Fruit fly (Drosophila melanogaster) whole organism, prepupa: ENCODE data around the gene glo.
A peak's percentile ranks its signal among the peaks of the same experiment; 100 is the strongest.

Experiments used
- Blimp-1 ChIP-seq: fragments of 200-800 bp; sonication (Bioruptor generic); optimal IDR thresholded peaks from 3 replicates; lab custom pipeline; 2017; ENCODE audit warnings: missing biosample characterization, missing genetic modification characterization, mild to moderate bottlenecking, moderate library complexity, missing genetic modification reagents
- CG10669 ChIP-seq: fragments of 200-800 bp; sonication (Bioruptor generic); optimal IDR thresholded peaks from 3 replicates; lab custom pipeline; 2018; ENCODE audit warnings: missing biosample characterization, mild to moderate bottlenecking, missing genetic modification characterization, moderate library complexity
- CG11294 ChIP-seq: fragments of 200-800 bp; sonication (Bioruptor generic); IDR thresholded peaks from 2 replicates; pipeline ENCODE4 v1.3.6; 2022; ENCODE audit warnings: missing biosample characterization, missing genetic modification characterization
- CG11762 ChIP-seq: fragments of 200-800 bp; sonication (Bioruptor generic); optimal IDR thresholded peaks from 3 replicates; lab custom pipeline; 2016; ENCODE audit warnings: missing biosample characterization, missing genetic modification characterization; ENCODE audit not compliant: insufficient read depth
- CG11902 ChIP-seq: fragments of 200-800 bp; sonication (Bioruptor generic); optimal IDR thresholded peaks from 3 replicates; lab custom pipeline; 2016; ENCODE audit warnings: missing biosample characterization, missing genetic modification characterization
- CG15336 ChIP-seq: fragments of 200-800 bp; sonication (Bioruptor generic); IDR thresholded peaks from 2 replicates; pipeline ENCODE4 v1.3.6; 2022; ENCODE audit warnings: missing biosample characterization, missing genetic modification characterization
- CG16779 ChIP-seq: fragments of 200-800 bp; sonication (Bioruptor generic); optimal IDR thresholded peaks from 3 replicates; lab custom pipeline; 2017; ENCODE audit warnings: missing biosample characterization, mild to moderate bottlenecking, missing genetic modification characterization
- CG3032 ChIP-seq: fragments of 200-800 bp; optimal IDR thresholded peaks from 2 replicates; lab custom pipeline; 2019; ENCODE audit warnings: missing biosample characterization, mild to moderate bottlenecking, missing genetic modification characterization, moderate library complexity
- CG31627 ChIP-seq: fragments of 200-800 bp; sonication (Bioruptor generic); optimal IDR thresholded peaks from 3 replicates; lab custom pipeline; 2016; ENCODE audit warnings: missing biosample characterization, missing genetic modification characterization
- CG34406 ChIP-seq: fragments of 200-800 bp; sonication (Bioruptor generic); optimal IDR thresholded peaks from 3 replicates; lab custom pipeline; 2016; ENCODE audit warnings: missing biosample characterization, missing genetic modification characterization
- CG3919 ChIP-seq: fragments of 200-800 bp; sonication (Bioruptor generic); optimal IDR thresholded peaks from 3 replicates; lab custom pipeline; 2016; ENCODE audit warnings: missing biosample characterization, missing genetic modification characterization
- CG4318 ChIP-seq: fragments of 200-800 bp; sonication (Bioruptor generic); optimal IDR thresholded peaks from 3 replicates; lab custom pipeline; 2017; ENCODE audit warnings: missing biosample characterization, mild to moderate bottlenecking, missing genetic modification characterization
- CG6163 ChIP-seq: fragments of 200-800 bp; sonication (Bioruptor generic); IDR thresholded peaks from 3 replicates; pipeline ENCODE4 v1.3.6; 2022; ENCODE audit warnings: missing biosample characterization, missing genetic modification characterization
- CG6792 ChIP-seq: fragments of 200-800 bp; sonication (Bioruptor generic); optimal IDR thresholded peaks from 3 replicates; lab custom pipeline; 2016; ENCODE audit warnings: missing biosample characterization, missing genetic modification characterization
- CG6854 ChIP-seq: fragments of 200-800 bp; sonication (Bioruptor generic); optimal IDR thresholded peaks from 2 replicates; lab custom pipeline; 2017; ENCODE audit warnings: missing biosample characterization, mild to moderate bottlenecking, missing genetic modification characterization
- CG7368 ChIP-seq: fragments of 200-800 bp; sonication (Bioruptor generic); optimal IDR thresholded peaks from 3 replicates; lab custom pipeline; 2016; ENCODE audit warnings: missing biosample characterization, missing genetic modification characterization
- CG8119 ChIP-seq: fragments of 200-800 bp; sonication (Bioruptor generic); IDR thresholded peaks from 3 replicates; pipeline ENCODE4 v1.3.6; 2022; ENCODE audit warnings: missing biosample characterization, missing genetic modification characterization
- CG8319 ChIP-seq: fragments of 200-800 bp; sonication (Bioruptor generic); optimal IDR thresholded peaks from 3 replicates; lab custom pipeline; 2016; ENCODE audit warnings: missing biosample characterization, missing genetic modification characterization
- CG8632 ChIP-seq: fragments of 200-800 bp; sonication (Bioruptor generic); optimal IDR thresholded peaks from 3 replicates; lab custom pipeline; 2016; ENCODE audit warnings: missing biosample characterization, missing genetic modification characterization
- CG9139 ChIP-seq: fragments of 200-800 bp; sonication (Bioruptor generic); optimal IDR thresholded peaks from 3 replicates; lab custom pipeline; 2017; ENCODE audit warnings: missing biosample characterization, mild to moderate bottlenecking, missing genetic modification characterization
- Eip75B ChIP-seq: fragments of 200-800 bp; sonication (Bioruptor generic); optimal IDR thresholded peaks from 3 replicates; lab custom pipeline; 2016; ENCODE audit warnings: missing biosample characterization, missing genetic modification characterization
- Eip78C ChIP-seq: fragments of 200-800 bp; sonication (Bioruptor generic); peaks from one replicate; lab custom pipeline; 2016; ENCODE audit warnings: missing biosample characterization, missing genetic modification characterization
- Eip93F ChIP-seq: fragments of 200-800 bp; sonication (Bioruptor generic); optimal IDR thresholded peaks from 2 replicates; lab custom pipeline; 2016; ENCODE audit warnings: missing biosample characterization, mild to moderate bottlenecking, missing genetic modification characterization
- Ets21C ChIP-seq: fragments of 200-800 bp; sonication (Bioruptor generic); optimal IDR thresholded peaks from 3 replicates; lab custom pipeline; 2016; ENCODE audit warnings: missing biosample characterization, missing genetic modification characterization
- Gug ChIP-seq: fragments of 200-800 bp; sonication (Bioruptor generic); IDR thresholded peaks from 2 replicates; pipeline ENCODE4 v1.3.6; 2022; ENCODE audit warnings: missing biosample characterization, missing genetic modification characterization
- OdsH ChIP-seq: fragments of 200-800 bp; sonication (Bioruptor generic); optimal IDR thresholded peaks from 3 replicates; lab custom pipeline; 2016; ENCODE audit warnings: missing biosample characterization, missing genetic modification characterization
- Smox ChIP-seq: fragments of 200-800 bp; sonication (Bioruptor generic); optimal IDR thresholded peaks from 3 replicates; lab custom pipeline; 2016; ENCODE audit warnings: missing biosample characterization, missing genetic modification characterization
- Sox102F ChIP-seq: fragments of 200-800 bp; sonication (Bioruptor generic); optimal IDR thresholded peaks from 2 replicates; lab custom pipeline; 2016; ENCODE audit warnings: missing biosample characterization, mild to moderate bottlenecking, missing genetic modification characterization
- Sox14 ChIP-seq: fragments of 200-800 bp; sonication (Bioruptor generic); optimal IDR thresholded peaks from 3 replicates; lab custom pipeline; 2016; ENCODE audit warnings: missing biosample characterization, missing genetic modification characterization
- Sox15 ChIP-seq: fragments of 200-800 bp; sonication (Bioruptor generic); optimal IDR thresholded peaks from 3 replicates; lab custom pipeline; 2016; ENCODE audit warnings: missing biosample characterization, missing genetic modification characterization
- achi ChIP-seq: fragments of 200-800 bp; sonication (Bioruptor generic); optimal IDR thresholded peaks from 3 replicates; lab custom pipeline; 2016; ENCODE audit warnings: missing biosample characterization, missing genetic modification characterization
- acj6 ChIP-seq: fragments of 200-800 bp; sonication (Bioruptor generic); optimal IDR thresholded peaks from 3 replicates; lab custom pipeline; 2016; ENCODE audit warnings: missing biosample characterization, missing genetic modification characterization
- cyc ChIP-seq: fragments of 200-800 bp; sonication (Bioruptor generic); optimal IDR thresholded peaks from 3 replicates; lab custom pipeline; 2016; ENCODE audit warnings: missing biosample characterization, missing genetic modification characterization
- dac ChIP-seq: fragments of 200-800 bp; sonication (Bioruptor generic); optimal IDR thresholded peaks from 2 replicates; lab custom pipeline; 2017; ENCODE audit warnings: missing biosample characterization, mild to moderate bottlenecking, missing genetic modification characterization
- dsx ChIP-seq: fragments of 200-800 bp; optimal IDR thresholded peaks from 3 replicates; lab custom pipeline; 2019; ENCODE audit warnings: missing biosample characterization, mild to moderate bottlenecking, missing genetic modification characterization, moderate library complexity; ENCODE audit not compliant: poor library complexity, severe bottlenecking
- eg ChIP-seq: fragments of 200-800 bp; sonication (Bioruptor generic); IDR thresholded peaks from 3 replicates; pipeline ENCODE4 v1.3.6; 2022; ENCODE audit warnings: missing biosample characterization, missing genetic modification characterization
- esn ChIP-seq: fragments of 200-800 bp; sonication (Bioruptor generic); optimal IDR thresholded peaks from 2 replicates; lab custom pipeline; 2016; ENCODE audit warnings: missing biosample characterization, mild to moderate bottlenecking, missing genetic modification characterization, moderate library complexity
- fd59A ChIP-seq: fragments of 200-800 bp; sonication (Bioruptor generic); optimal IDR thresholded peaks from 2 replicates; lab custom pipeline; 2017; ENCODE audit warnings: missing biosample characterization, mild to moderate bottlenecking, missing genetic modification characterization, missing genetic modification reagents
- fd85E ChIP-seq: fragments of 200-800 bp; sonication (Bioruptor generic); optimal IDR thresholded peaks from 3 replicates; lab custom pipeline; 2016; ENCODE audit warnings: missing biosample characterization, missing genetic modification characterization
- fkh ChIP-seq: fragments of 200-800 bp; sonication (Bioruptor generic); optimal IDR thresholded peaks from 3 replicates; lab custom pipeline; 2017; ENCODE audit warnings: missing biosample characterization, mild to moderate bottlenecking, missing genetic modification characterization, moderate library complexity
- lz ChIP-seq: fragments of 200-800 bp; sonication (Bioruptor generic); optimal IDR thresholded peaks from 3 replicates; lab custom pipeline; 2016; ENCODE audit warnings: missing biosample characterization, missing genetic modification characterization
- pdm3 ChIP-seq: fragments of 200-800 bp; sonication (Bioruptor generic); optimal IDR thresholded peaks from 3 replicates; lab custom pipeline; 2016; ENCODE audit warnings: missing biosample characterization, missing genetic modification characterization
- salr ChIP-seq, 2 experiments: fragments of 200-800 bp; sonication (Bioruptor generic); optimal IDR thresholded peaks; 3 replicates each; lab custom pipeline; 2016 to 2018; ENCODE audit warnings: missing biosample characterization in 2 of 2, missing genetic modification characterization in 2 of 2, mild to moderate bottlenecking in 1 of 2
- spab ChIP-seq: fragments of 200-800 bp; sonication (Bioruptor generic); optimal IDR thresholded peaks from 2 replicates; lab custom pipeline; 2017; ENCODE audit warnings: missing biosample characterization, mild to moderate bottlenecking, missing genetic modification characterization, missing genetic modification reagents
- ss ChIP-seq, 2 experiments: fragments of 200-800 bp; sonication (Bioruptor generic); optimal IDR thresholded peaks; 2 replicates in 1 of 2; 3 replicates in 1 of 2; lab custom pipeline; 2017 to 2018; ENCODE audit warnings: mild to moderate bottlenecking in 2 of 2, missing biosample characterization in 2 of 2, missing genetic modification characterization in 2 of 2, moderate library complexity in 1 of 2
- svp ChIP-seq: fragments of 200-800 bp; sonication (Bioruptor generic); peaks from one replicate; lab custom pipeline; 2016; ENCODE audit warnings: missing biosample characterization, missing genetic modification characterization
- vri ChIP-seq: fragments of 200-800 bp; sonication (Bioruptor generic); optimal IDR thresholded peaks from 3 replicates; lab custom pipeline; 2016; ENCODE audit warnings: missing biosample characterization, mild to moderate bottlenecking, missing genetic modification characterization

The glo gene

DNA sequence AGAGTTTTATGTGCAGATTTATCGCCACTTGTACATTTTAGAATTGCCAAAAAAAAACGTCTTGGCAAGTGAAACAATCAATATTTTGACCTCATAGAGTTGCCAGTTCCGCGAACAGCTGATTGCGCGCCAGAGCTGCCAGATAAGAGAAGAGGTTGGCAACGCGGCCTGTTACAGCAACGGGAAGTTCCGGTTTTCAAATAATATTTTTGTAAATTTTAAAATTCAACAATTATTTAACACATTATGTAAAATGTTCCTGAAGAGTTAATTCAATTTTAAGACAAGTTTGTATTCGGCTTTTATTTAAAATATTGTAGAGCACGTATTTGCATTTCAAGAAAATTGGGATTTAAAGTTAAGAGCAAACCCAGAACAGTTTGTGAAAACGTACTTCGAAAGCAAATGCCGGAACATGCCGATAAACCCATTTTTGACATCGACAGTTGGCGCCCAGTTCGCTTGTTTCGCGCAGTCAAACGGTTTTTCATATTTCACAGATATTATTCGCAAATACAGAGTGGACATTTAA lies 32.5 kb downstream of the glo start, which contains the start of the genes prd1 and HisCl1:
Gene prd1 (minus strand): TSS at position 320 of the 532 bp plus-strand sequence.
Gene HisCl1 (plus strand): TSS at position 482 of the 532 bp plus-strand sequence.
- TF ChIP-seq CG10669 (GFP tag; lab: Kevin White, UChicago) (peak; percentile 99), CG9139 (no peak), spab (no peak), Ets21C (GFP tag; lab: Kevin White, UChicago) (no peak), Gug (peak; percentile 60), Sox15 (GFP tag; lab: Kevin White, UChicago) (peak; percentile 65), CG8119 (GFP tag; lab: Robert Waterston, UW) (peak; percentile 61), CG6163 (GFP tag; lab: Robert Waterston, UW) (peak; percentile 57; the same call in 2 of the 3 replicates), Eip78C (GFP tag; lab: Kevin White, UChicago) (no peak), Sox102F (GFP tag; lab: Kevin White, UChicago) (no peak), salr (GFP tag; optimal IDR thresholded peaks at IDR 0.05; lab: Kevin White, UChicago) (peak in 1 of 2 experiments; percentile 9), achi (GFP tag; lab: Kevin White, UChicago) (no peak), fkh (GFP tag; lab: Kevin White, UChicago) (no peak), CG31627 (GFP tag; lab: Kevin White, UChicago) (peak; percentile 70), ss (GFP tag; optimal IDR thresholded peaks at IDR 0.05; lab: Kevin White, UChicago) (no peak), lz (GFP tag; lab: Kevin White, UChicago) (peak; percentile 80), dsx (GFP tag; lab: Kevin White, UChicago) (no peak), CG6792 (GFP tag; lab: Kevin White, UChicago) (peak; percentile 44), cyc (GFP tag; lab: Kevin White, UChicago) (peak; percentile 74), CG3032 (tag; lab: Kevin White, UChicago) (peak; percentile 70), CG11902 (GFP tag; lab: Kevin White, UChicago) (peak; percentile 70), CG8319 (GFP tag; lab: Kevin White, UChicago) (peak; percentile 20), esn (GFP tag; lab: Kevin White, UChicago) (peak; percentile 75), dac (no peak), CG8632 (no peak), fd59A (peak; percentile 38), svp (GFP tag; lab: Kevin White, UChicago) (peak; percentile 99), CG11762 (GFP tag; lab: Kevin White, UChicago) (peak; percentile 16), fd85E (no peak), Smox (GFP tag; lab: Kevin White, UChicago) (no peak), CG7368 (GFP tag; lab: Kevin White, UChicago) (no peak), CG15336 (0 out of 2 replicates have a peak, but pooled peaks have one; percentile 30), CG3919 (GFP tag; lab: Kevin White, UChicago) (no peak), CG6854 (GFP tag; lab: Kevin White, UChicago) (peak; percentile 74), Eip75B (GFP tag; lab: Kevin White, UChicago) (no peak), eg (GFP tag; lab: Robert Waterston, UW) (peak; percentile 71; the same call in 2 of the 3 replicates), CG11294 (peak; percentile 38; the same call in 1 of the 2 replicates), Sox14 (GFP tag; lab: Kevin White, UChicago) (peak; percentile 71), Eip93F (GFP tag; lab: Kevin White, UChicago) (no peak), Blimp-1 (no peak)

DNA sequence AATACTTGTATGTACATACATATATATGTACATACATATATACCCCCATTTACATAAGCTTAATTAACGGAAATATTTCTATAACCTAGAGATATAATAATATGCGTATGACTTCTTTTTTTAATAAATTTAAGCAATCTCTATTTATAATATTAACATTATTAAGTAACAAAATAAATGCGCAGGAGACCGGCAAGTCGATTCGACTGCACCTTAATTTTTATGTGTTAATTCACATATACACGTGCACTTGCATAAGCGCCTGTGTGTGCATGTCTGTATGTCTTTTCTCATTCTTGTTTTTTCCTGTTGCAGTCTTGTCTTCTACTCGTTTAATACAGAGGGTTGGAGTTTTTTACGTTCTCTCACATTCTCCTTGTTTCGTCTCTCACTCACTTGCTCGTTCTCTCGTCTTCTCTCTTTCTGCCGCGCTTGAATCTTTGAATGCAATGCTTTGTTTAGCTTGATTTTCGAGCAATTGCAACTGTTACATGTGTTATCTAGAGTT lies 39.0 kb downstream of the glo start:
- TF ChIP-seq CG11762 (GFP tag; lab: Kevin White, UChicago): peak; percentile 95
- peak; percentile 88 for TF ChIP-seq fd85E
- peak; percentile 98 for TF ChIP-seq CG4318 (GFP tag; lab: Kevin White, UChicago)
- peak; percentile 98 for TF ChIP-seq CG8632
- peak; percentile 87 for TF ChIP-seq dac
- peak; percentile 99 for TF ChIP-seq Eip78C (GFP tag; lab: Kevin White, UChicago)
- TF ChIP-seq Smox (GFP tag; lab: Kevin White, UChicago): peak; percentile 92
- TF ChIP-seq CG11902 (GFP tag; lab: Kevin White, UChicago): peak; percentile 95
- peak; percentile 99 for TF ChIP-seq CG3032 (tag; lab: Kevin White, UChicago)
- TF ChIP-seq pdm3 (GFP tag; lab: Kevin White, UChicago): peak; percentile 93
- TF ChIP-seq spab: peak; percentile 98
- TF ChIP-seq fkh (GFP tag; lab: Kevin White, UChicago): no peak
- peak; percentile 96 for TF ChIP-seq CG7368 (GFP tag; lab: Kevin White, UChicago)
- peak; percentile 90 for TF ChIP-seq Gug
- TF ChIP-seq Sox102F (GFP tag; lab: Kevin White, UChicago): peak; percentile 91
- peak; percentile 79 for TF ChIP-seq CG6854 (GFP tag; lab: Kevin White, UChicago)
- peak; percentile 98 for TF ChIP-seq OdsH (GFP tag; lab: Kevin White, UChicago)
- TF ChIP-seq CG34406: peak; percentile 98
- peak; percentile 93 for TF ChIP-seq CG8319 (GFP tag; lab: Kevin White, UChicago)
- peak; percentile 97 for TF ChIP-seq eg (GFP tag; lab: Robert Waterston, UW)
- peak; percentile 78 for TF ChIP-seq vri (GFP tag; lab: Kevin White, UChicago)
- peak; percentile 98 for TF ChIP-seq fd59A
- TF ChIP-seq acj6 (GFP tag; lab: Kevin White, UChicago): peak; percentile 98
- TF ChIP-seq CG16779 (tag; lab: Kevin White, UChicago): peak; percentile 95
